Worm (Caenorhabditis elegans) whole organism, dauer: ENCODE data around the gene T07C4.12.

Experiments
- unc-62 ChIP-seq: sonication (generic microtip); optimal IDR thresholded peaks from 2 replicates; lab custom pipeline; 2017; ENCODE audit warnings: missing biosample characterization, missing genetic modification reagents, missing genetic modification characterization

T07C4.12 gene

ce11 chrIII:10328565-10329541, 3.6 kb downstream of the T07C4.12 start:
- TF ChIP-seq unc-62: no peak

ce11 chrIII:10326327-10326726, 6.1 kb downstream of the T07C4.12 start:
- no peak for TF ChIP-seq unc-62

ce11 chrIII:10320788-10321187, 11.7 kb downstream of the T07C4.12 start, which contains the start of gene sas-7:
sas-7 (plus strand) TSS chrIII:10321019.
- no peak for TF ChIP-seq unc-62

ce11 chrIII:10318755-10319154, 13.7 kb downstream of the T07C4.12 start, which contains the start of gene unc-69:
unc-69 (plus strand) TSS chrIII:10318939.
- TF ChIP-seq unc-62: no peak

- TF ChIP-seq unc-62: no peak
Observed at ce11 chrIII:10318062-10318609, 14.3 kb downstream of the T07C4.12 start, which contains the start of the genes unc-50 and ostf-4. unc-50 (minus strand) TSS chrIII:10318162. ostf-4 (minus strand) TSS chrIII:10318559.

ce11 chrIII:10314234-10314633, 18.2 kb downstream of the T07C4.12 start:
- no peak for TF ChIP-seq unc-62

ce11 chrIII:10311016-10311415, 21.4 kb downstream of the T07C4.12 start, which contains the start of gene T07A5.7:
T07A5.7 (minus strand) TSS chrIII:10311116.
- no peak for TF ChIP-seq unc-62

- no peak for TF ChIP-seq unc-62
Observed at ce11 chrIII:10306049-10306448, 26.4 kb downstream of the T07C4.12 start, which contains the start of gene T07A5.1. T07A5.1 (minus strand) TSS chrIII:10306197.

ce11 chrIII:10305295-10305694, 27.2 kb downstream of the T07C4.12 start:
- no peak for TF ChIP-seq unc-62

- TF ChIP-seq unc-62: no peak
Observed at ce11 chrIII:10300078-10300477, 32.4 kb downstream of the T07C4.12 start, which contains the start of gene vglu-3. vglu-3 (plus strand) TSS chrIII:10300378.

ce11 chrIII:10296904-10297303, 35.6 kb downstream of the T07C4.12 start:
- no peak for TF ChIP-seq unc-62

- no peak for TF ChIP-seq unc-62
Observed at ce11 chrIII:10294837-10295236, 37.6 kb downstream of the T07C4.12 start, which contains the start of gene vglu-2. vglu-2 (plus strand) TSS chrIII:10295137.

ce11 chrIII:10293946-10294345, 38.5 kb downstream of the T07C4.12 start:
- no peak for TF ChIP-seq unc-62

- no peak for TF ChIP-seq unc-62
Observed at ce11 chrIII:10293362-10293761, 39.1 kb downstream of the T07C4.12 start.

ce11 chrIII:10290541-10290940, 41.9 kb downstream of the T07C4.12 start:
- no peak for TF ChIP-seq unc-62

- TF ChIP-seq unc-62: no peak
Observed at ce11 chrIII:10289790-10290189, 42.7 kb downstream of the T07C4.12 start.

ce11 chrIII:10285623-10286022, 46.8 kb downstream of the T07C4.12 start, which contains the start of gene K10G9.2:
K10G9.2 (plus strand) TSS chrIII:10285923.
- TF ChIP-seq unc-62: no peak
